Fruit fly (Drosophila melanogaster) whole organism, embryonic: Measurements from ENCODE around the gene CG12112.

Source experiments
- ATbp ChIP-seq: fragments of 200-800 bp; sonication (Bioruptor generic); optimal IDR thresholded peaks from 2 replicates; lab custom pipeline; 2017; ENCODE audit warnings: missing biosample characterization, mild to moderate bottlenecking, missing genetic modification characterization, missing genetic modification reagents
- Abd-B ChIP-seq: fragments of 200-800 bp; sonication (Bioruptor generic); optimal IDR thresholded peaks from 2 replicates; lab custom pipeline; 2018; ENCODE audit warnings: missing biosample characterization, mild to moderate bottlenecking, missing genetic modification characterization, moderate library complexity
- Aef1 ChIP-seq: fragments of 200-800 bp; sonication (Bioruptor generic); IDR thresholded peaks from 3 replicates; pipeline ENCODE4 v1.3.6; 2022; ENCODE audit warnings: missing biosample characterization, missing genetic modification characterization
- Bdp1 ChIP-seq: fragments of 200-800 bp; sonication (Bioruptor generic); optimal IDR thresholded peaks from 3 replicates; lab custom pipeline; 2016; ENCODE audit warnings: missing biosample characterization, missing genetic modification characterization
- Bgb ChIP-seq: fragments of 200-800 bp; sonication (Bioruptor generic); IDR thresholded peaks from 2 replicates; pipeline ENCODE4 v1.3.6; 2022; ENCODE audit warnings: missing biosample characterization, missing genetic modification characterization; ENCODE audit not compliant: partially characterized antibody
- CG11723 ChIP-seq: fragments of 200-800 bp; sonication (Bioruptor generic); optimal IDR thresholded peaks from 2 replicates; lab custom pipeline; 2017; ENCODE audit warnings: missing biosample characterization, mild to moderate bottlenecking, missing genetic modification characterization
- CG12155 ChIP-seq: fragments of 200-800 bp; sonication (Bioruptor generic); optimal IDR thresholded peaks from 3 replicates; lab custom pipeline; 2016; ENCODE audit warnings: missing biosample characterization, missing genetic modification characterization
- CG1233 ChIP-seq: fragments of 200-800 bp; sonication (Bioruptor generic); optimal IDR thresholded peaks from 4 replicates; lab custom pipeline; 2018; ENCODE audit warnings: missing biosample characterization, mild to moderate bottlenecking, missing genetic modification characterization
- CG12769 ChIP-seq: fragments of 200-800 bp; sonication (Bioruptor generic); optimal IDR thresholded peaks from 2 replicates; lab custom pipeline; 2019; ENCODE audit warnings: missing biosample characterization, mild to moderate bottlenecking, missing genetic modification characterization, moderate library complexity
- CG1529 ChIP-seq: fragments of 200-800 bp; sonication (Bioruptor generic); optimal IDR thresholded peaks from 3 replicates; lab custom pipeline; 2018; ENCODE audit warnings: missing biosample characterization, missing genetic modification characterization
- CG17912 ChIP-seq: fragments of 200-800 bp; sonication (Bioruptor generic); optimal IDR thresholded peaks from 2 replicates; lab custom pipeline; 2018; ENCODE audit warnings: missing biosample characterization, mild to moderate bottlenecking, missing genetic modification characterization
- CG2678 ChIP-seq: fragments of 200-800 bp; sonication (Bioruptor generic); optimal IDR thresholded peaks from 3 replicates; lab custom pipeline; 2019; ENCODE audit warnings: missing biosample characterization, mild to moderate bottlenecking, missing genetic modification characterization, moderate library complexity
- CG31441 ChIP-seq: fragments of 200-800 bp; sonication (Bioruptor generic); IDR thresholded peaks from 2 replicates; pipeline ENCODE4 v1.3.6; 2022; ENCODE audit warnings: missing biosample characterization, missing genetic modification characterization
- CG3281 ChIP-seq: fragments of 200-800 bp; sonication (Bioruptor generic); optimal IDR thresholded peaks from 3 replicates; lab custom pipeline; 2017; ENCODE audit warnings: missing biosample characterization, mild to moderate bottlenecking, missing genetic modification characterization
- CG3838 ChIP-seq: fragments of 200-800 bp; sonication (Bioruptor generic); optimal IDR thresholded peaks from 3 replicates; lab custom pipeline; 2016; ENCODE audit warnings: missing biosample characterization, missing genetic modification characterization
- CG4424 ChIP-seq: fragments of 200-800 bp; sonication (Bioruptor generic); optimal IDR thresholded peaks from 3 replicates; lab custom pipeline; 2016; ENCODE audit warnings: missing biosample characterization, missing genetic modification characterization
- CG8290 ChIP-seq, 3 experiments: fragments of 200-800 bp; sonication (Bioruptor generic); optimal IDR thresholded peaks; 2 replicates each; lab custom pipeline; 2016 to 2019; ENCODE audit warnings: missing biosample characterization in 3 of 3, missing genetic modification characterization in 3 of 3, mild to moderate bottlenecking in 2 of 3, moderate library complexity in 1 of 3
- CkIIα-i1 ChIP-seq: fragments of 200-800 bp; sonication (Bioruptor generic); IDR thresholded peaks from 2 replicates; pipeline ENCODE4 v1.3.6; 2022; ENCODE audit warnings: missing biosample characterization, missing genetic modification characterization
- Dll ChIP-seq: fragments of 200-800 bp; sonication (Bioruptor generic); IDR thresholded peaks from 4 replicates; pipeline ENCODE4 v1.3.6; 2022; ENCODE audit warnings: missing biosample characterization, missing genetic modification characterization; ENCODE audit not compliant: partially characterized antibody
- Hand ChIP-seq: fragments of 200-800 bp; sonication (Bioruptor generic); optimal IDR thresholded peaks from 2 replicates; lab custom pipeline; 2017; ENCODE audit warnings: mild to moderate bottlenecking, missing biosample characterization, missing genetic modification reagents, missing genetic modification characterization
- Meics ChIP-seq: fragments of 200-800 bp; sonication (Bioruptor generic); optimal IDR thresholded peaks from 2 replicates; lab custom pipeline; 2017; ENCODE audit warnings: missing biosample characterization, mild to moderate bottlenecking, missing genetic modification characterization
- Myb ChIP-seq: fragments of 200-800 bp; sonication (Bioruptor generic); optimal IDR thresholded peaks from 2 replicates; lab custom pipeline; 2016; ENCODE audit warnings: missing biosample characterization, missing genetic modification characterization
- NC2β ChIP-seq: fragments of 200-800 bp; sonication (Bioruptor generic); optimal IDR thresholded peaks from 2 replicates; lab custom pipeline; 2016; ENCODE audit warnings: missing biosample characterization, missing genetic modification characterization
- Nf-YA ChIP-seq: fragments of 200-800 bp; sonication (Bioruptor generic); IDR thresholded peaks from 2 replicates; pipeline ENCODE4 v1.3.6; 2022; ENCODE audit warnings: missing biosample characterization, missing genetic modification characterization
- Nf-YB ChIP-seq: fragments of 200-800 bp; sonication (Bioruptor generic); optimal IDR thresholded peaks from 3 replicates; lab custom pipeline; 2019; ENCODE audit warnings: missing biosample characterization, mild to moderate bottlenecking, missing genetic modification characterization, moderate library complexity
- Ptx1 ChIP-seq: fragments of 200-800 bp; sonication (Bioruptor generic); IDR thresholded peaks from 2 replicates; pipeline ENCODE4 v1.3.6; 2022; ENCODE audit warnings: missing biosample characterization, missing genetic modification characterization
- Scr ChIP-seq: fragments of 200-800 bp; sonication (Bioruptor generic); IDR thresholded peaks from 2 replicates; pipeline ENCODE4 v1.3.6; 2022; ENCODE audit warnings: missing biosample characterization, missing genetic modification characterization; ENCODE audit not compliant: partially characterized antibody
- Side ChIP-seq: fragments of 200-800 bp; sonication (Bioruptor generic); optimal IDR thresholded peaks from 2 replicates; lab custom pipeline; 2016; ENCODE audit warnings: missing biosample characterization, missing genetic modification characterization
- Sox100B ChIP-seq: fragments of 200-800 bp; sonication (Bioruptor generic); optimal IDR thresholded peaks from 3 replicates; lab custom pipeline; 2018; ENCODE audit warnings: missing biosample characterization, mild to moderate bottlenecking, missing genetic modification characterization
- Spps ChIP-seq: fragments of 200-800 bp; sonication (Bioruptor generic); optimal IDR thresholded peaks from 2 replicates; lab custom pipeline; 2018; ENCODE audit warnings: missing biosample characterization, mild to moderate bottlenecking, missing genetic modification characterization
- ato ChIP-seq: fragments of 200-800 bp; sonication (Bioruptor generic); IDR thresholded peaks from 2 replicates; pipeline ENCODE4 v1.3.6; 2022; ENCODE audit warnings: missing biosample characterization, missing genetic modification characterization; ENCODE audit not compliant: partially characterized antibody
- bsh ChIP-seq, 2 experiments: fragments of 200-800 bp; sonication (Bioruptor generic); optimal IDR thresholded peaks; 2 replicates each; lab custom pipeline; 2017 to 2018; ENCODE audit warnings: mild to moderate bottlenecking in 2 of 2, missing biosample characterization in 2 of 2, missing genetic modification characterization in 2 of 2, moderate library complexity in 1 of 2
- caup ChIP-seq: fragments of 200-800 bp; sonication (Bioruptor generic); optimal IDR thresholded peaks from 3 replicates; lab custom pipeline; 2017; ENCODE audit warnings: missing biosample characterization, mild to moderate bottlenecking, missing genetic modification characterization, moderate library complexity; ENCODE audit not compliant: severe bottlenecking
- chm ChIP-seq: fragments of 200-800 bp; sonication (Bioruptor generic); IDR thresholded peaks from 2 replicates; pipeline ENCODE4 v1.3.6; 2022; ENCODE audit warnings: missing biosample characterization, missing genetic modification characterization
- cwo ChIP-seq: fragments of 200-800 bp; sonication (Bioruptor generic); optimal IDR thresholded peaks from 3 replicates; lab custom pipeline; 2017; ENCODE audit warnings: missing biosample characterization, missing genetic modification characterization, mild to moderate bottlenecking, moderate library complexity, missing genetic modification reagents
- dm ChIP-seq: fragments of 200-800 bp; sonication (Bioruptor generic); optimal IDR thresholded peaks from 3 replicates; lab custom pipeline; 2016; ENCODE audit warnings: missing biosample characterization, missing genetic modification characterization
- ems ChIP-seq: fragments of 200-800 bp; sonication (Bioruptor generic); optimal IDR thresholded peaks from 3 replicates; lab custom pipeline; 2016; ENCODE audit warnings: missing biosample characterization, missing genetic modification characterization
- hb ChIP-seq: fragments of 200-800 bp; sonication (Bioruptor generic); IDR thresholded peaks from 3 replicates; pipeline ENCODE4 v1.3.6; 2022; ENCODE audit warnings: missing biosample characterization, missing genetic modification characterization; ENCODE audit not compliant: partially characterized antibody
- jumu ChIP-seq: fragments of 200-800 bp; sonication (Bioruptor generic); optimal IDR thresholded peaks from 3 replicates; lab custom pipeline; 2016; ENCODE audit warnings: missing biosample characterization, missing genetic modification characterization
- knrl ChIP-seq: fragments of 200-800 bp; sonication (Bioruptor generic); IDR thresholded peaks from 3 replicates; pipeline ENCODE4 v1.3.6; 2022; ENCODE audit warnings: missing biosample characterization, missing genetic modification characterization; ENCODE audit not compliant: partially characterized antibody
- luna ChIP-seq: fragments of 200-800 bp; sonication (Bioruptor generic); optimal IDR thresholded peaks from 2 replicates; lab custom pipeline; 2016; ENCODE audit warnings: missing biosample characterization, missing genetic modification characterization
- pita ChIP-seq: fragments of 200-800 bp; sonication (Bioruptor generic); optimal IDR thresholded peaks from 2 replicates; lab custom pipeline; 2017; ENCODE audit warnings: missing biosample characterization, mild to moderate bottlenecking, missing genetic modification characterization
- slou ChIP-seq: fragments of 200-800 bp; sonication (Bioruptor generic); optimal IDR thresholded peaks from 3 replicates; lab custom pipeline; 2016; ENCODE audit warnings: missing biosample characterization, missing genetic modification characterization
- slp2 ChIP-seq: fragments of 200-800 bp; sonication (Bioruptor generic); optimal IDR thresholded peaks from 2 replicates; lab custom pipeline; 2016; ENCODE audit warnings: missing biosample characterization, missing genetic modification characterization
- sna ChIP-seq: fragments of 200-800 bp; sonication (Bioruptor generic); IDR thresholded peaks from 2 replicates; pipeline ENCODE4 v1.3.6; 2022; ENCODE audit warnings: missing biosample characterization, missing genetic modification characterization; ENCODE audit not compliant: partially characterized antibody
- sob ChIP-seq: fragments of 200-800 bp; sonication (Bioruptor generic); IDR thresholded peaks from 2 replicates; pipeline ENCODE4 v1.3.6; 2022; ENCODE audit warnings: missing biosample characterization, missing genetic modification characterization
- trem ChIP-seq: fragments of 200-800 bp; optimal IDR thresholded peaks from 3 replicates; lab custom pipeline; 2019; ENCODE audit warnings: missing biosample characterization, mild to moderate bottlenecking, missing genetic modification characterization, moderate library complexity

Gene CG12112

dm6 chrX:8517121-8518024 is 42.6 kb downstream of the CG12112 start, which contains the start of gene Nrg (continued):
- TF ChIP-seq Dll (peak; percentile 100), CG1233 (peak; percentile 21), Hand (no peak), cwo (GFP tag; lab: Kevin White, UChicago) (peak; percentile 3), sna (GFP tag; lab: Robert Waterston, UW) (peak; percentile 100), knrl (GFP tag; lab: Robert Waterston, UW) (peak; percentile 98), dm (GFP tag; lab: Kevin White, UChicago) (peak; percentile 46), Bdp1 (GFP tag; lab: Kevin White, UChicago) (no peak), luna (GFP tag; lab: Kevin White, UChicago) (peak; percentile 14), CG3281 (GFP tag; lab: Kevin White, UChicago) (peak; percentile 28), CG31441 (GFP tag; lab: Robert Waterston, UW) (0 out of 2 replicates have a peak, but pooled peaks have one; percentile 41), ems (GFP tag; lab: Kevin White, UChicago) (peak; percentile 20), chm (peak; percentile 90), sob (GFP tag; lab: Robert Waterston, UW) (peak; percentile 61), CG2678 (peak; percentile 27), CkIIα-i1 (GFP tag; lab: Robert Waterston, UW) (no peak), NC2β (GFP tag; lab: Kevin White, UChicago) (peak; percentile 14), Side (GFP tag; lab: Kevin White, UChicago) (peak; percentile 23), Aef1 (GFP tag; lab: Robert Waterston, UW) (no peak), CG12155 (GFP tag; lab: Kevin White, UChicago) (no peak), jumu (no peak), Sox100B (GFP tag; lab: Kevin White, UChicago) (no peak), hb (GFP tag; lab: Robert Waterston, UW) (peak; percentile 99), slp2 (GFP tag; lab: Kevin White, UChicago) (no peak), Abd-B (GFP tag; lab: Kevin White, UChicago) (peak; percentile 37), trem (peak; percentile 95), Meics (GFP tag; lab: Kevin White, UChicago) (no peak), Spps (tag; lab: Kevin White, UChicago) (no peak), CG11723 (GFP tag; lab: Kevin White, UChicago) (peak; percentile 8), bsh (GFP tag; optimal IDR thresholded peaks at IDR 0.05; lab: Kevin White, UChicago) (no peak), CG4424 (GFP tag; lab: Kevin White, UChicago) (peak; percentile 4), Nf-YA (no peak), CG3838 (GFP tag; lab: Kevin White, UChicago) (no peak), pita (GFP tag; lab: Kevin White, UChicago) (no peak), Myb (peak; percentile 86), Scr (GFP tag; lab: Robert Waterston, UW) (peak; percentile 98), CG17912 (peak; percentile 18), Bgb (GFP tag; lab: Robert Waterston, UW) (peak; percentile 99), caup (GFP tag; lab: Kevin White, UChicago) (peak; percentile 69), ATbp (GFP tag; lab: Kevin White, UChicago) (peak; percentile 10), Ptx1 (no peak), CG8290 (GFP tag; optimal IDR thresholded peaks at IDR 0.05; lab: Kevin White, UChicago) (peak; percentile 3), CG8290 (tag; optimal IDR thresholded peaks at IDR 0.05; lab: Kevin White, UChicago) (peak in 1 of 2 experiments; percentile 83), CG12769 (peak; percentile 73), slou (GFP tag; lab: Kevin White, UChicago) (no peak), ato (peak; percentile 98), CG1529 (GFP tag; lab: Kevin White, UChicago) (no peak), Nf-YB (GFP tag; lab: Kevin White, UChicago) (peak; percentile 13)
